Fruit fly (Drosophila melanogaster) whole organism, embryonic: ENCODE results near the gene wapl.

Experiments used
- Atf-2 ChIP-seq: fragments of 200-800 bp; sonication (Bioruptor generic); optimal IDR thresholded peaks from 2 replicates; lab custom pipeline; 2016; ENCODE audit warnings: missing biosample characterization, missing genetic modification characterization
- BEAF-32 ChIP-seq: fragments of 200-800 bp; sonication (Bioruptor generic); optimal IDR thresholded peaks from 3 replicates; lab custom pipeline; 2017; ENCODE audit warnings: missing biosample characterization, missing genetic modification characterization, mild to moderate bottlenecking, moderate library complexity, missing genetic modification reagents
- Blimp-1 ChIP-seq: fragments of 200-800 bp; sonication (Bioruptor generic); optimal IDR thresholded peaks from 3 replicates; lab custom pipeline; 2018; ENCODE audit warnings: missing biosample characterization, missing genetic modification characterization, mild to moderate bottlenecking, moderate library complexity, missing genetic modification reagents
- CG10267 ChIP-seq: fragments of 200-800 bp; sonication (Bioruptor generic); optimal IDR thresholded peaks from 2 replicates; lab custom pipeline; 2018; ENCODE audit warnings: missing biosample characterization, mild to moderate bottlenecking, missing genetic modification characterization, moderate library complexity
- CG10321 ChIP-seq: fragments of 200-800 bp; sonication (Bioruptor generic); IDR thresholded peaks from 2 replicates; pipeline ENCODE4 v1.3.6; 2022; ENCODE audit warnings: missing biosample characterization, missing genetic modification characterization
- CG12769 ChIP-seq: fragments of 200-800 bp; sonication (Bioruptor generic); optimal IDR thresholded peaks from 2 replicates; lab custom pipeline; 2019; ENCODE audit warnings: missing biosample characterization, mild to moderate bottlenecking, missing genetic modification characterization, moderate library complexity
- CG16815 ChIP-seq: fragments of 200-800 bp; sonication (Bioruptor generic); optimal IDR thresholded peaks from 3 replicates; lab custom pipeline; 2017; ENCODE audit warnings: missing biosample characterization, mild to moderate bottlenecking, missing genetic modification characterization
- CG17829 ChIP-seq: fragments of 200-800 bp; optimal IDR thresholded peaks from 2 replicates; lab custom pipeline; 2019; ENCODE audit warnings: missing biosample characterization, mild to moderate bottlenecking, missing genetic modification characterization, moderate library complexity
- CG3065 ChIP-seq: fragments of 200-800 bp; sonication (Bioruptor generic); optimal IDR thresholded peaks from 2 replicates; lab custom pipeline; 2016; ENCODE audit warnings: missing biosample characterization, missing genetic modification characterization
- CG3995 ChIP-seq: fragments of 200-800 bp; sonication (Bioruptor generic); optimal IDR thresholded peaks from 3 replicates; lab custom pipeline; 2016; ENCODE audit warnings: missing biosample characterization, missing genetic modification characterization
- CG4360 ChIP-seq: fragments of 200-800 bp; sonication (Bioruptor generic); IDR thresholded peaks from 2 replicates; pipeline ENCODE4 v1.3.6; 2022; ENCODE audit warnings: missing biosample characterization, missing genetic modification characterization
- CG7963 ChIP-seq: fragments of 200-800 bp; sonication (Bioruptor generic); IDR thresholded peaks from 3 replicates; pipeline ENCODE4 v1.3.6; 2022; ENCODE audit warnings: missing biosample characterization, missing genetic modification characterization; ENCODE audit not compliant: partially characterized antibody
- CG9215 ChIP-seq: fragments of 200-800 bp; sonication (Bioruptor generic); IDR thresholded peaks from 2 replicates; pipeline ENCODE4 v1.3.6; 2022; ENCODE audit warnings: missing biosample characterization, missing genetic modification characterization
- CG9609 ChIP-seq: fragments of 200-800 bp; sonication (Bioruptor generic); optimal IDR thresholded peaks from 3 replicates; lab custom pipeline; 2016; ENCODE audit warnings: missing biosample characterization, missing genetic modification characterization
- CG9727 ChIP-seq: fragments of 200-800 bp; sonication (Bioruptor generic); optimal IDR thresholded peaks from 3 replicates; lab custom pipeline; 2017; ENCODE audit warnings: missing biosample characterization, mild to moderate bottlenecking, missing genetic modification characterization
- CHES-1-like ChIP-seq: fragments of 200-800 bp; sonication (Bioruptor generic); optimal IDR thresholded peaks from 2 replicates; lab custom pipeline; 2016; ENCODE audit warnings: missing biosample characterization, missing genetic modification characterization
- Drgx ChIP-seq: fragments of 200-800 bp; sonication (Bioruptor generic); IDR thresholded peaks from 2 replicates; pipeline ENCODE4 v1.3.6; 2022; ENCODE audit warnings: missing biosample characterization, missing genetic modification characterization
- E2f2 ChIP-seq: fragments of 200-800 bp; sonication (Bioruptor generic); IDR thresholded peaks from 2 replicates; pipeline ENCODE4 v1.3.6; 2022; ENCODE audit warnings: missing biosample characterization, missing genetic modification characterization
- Elba2 ChIP-seq: fragments of 200-800 bp; sonication (Bioruptor generic); optimal IDR thresholded peaks from 3 replicates; lab custom pipeline; 2016; ENCODE audit warnings: missing biosample characterization, missing genetic modification characterization
- Fer2 ChIP-seq: fragments of 200-800 bp; sonication (Bioruptor generic); optimal IDR thresholded peaks from 2 replicates; lab custom pipeline; 2018; ENCODE audit warnings: missing biosample characterization, mild to moderate bottlenecking, missing genetic modification characterization, moderate library complexity
- Fer3 ChIP-seq: fragments of 200-800 bp; sonication (Bioruptor generic); optimal IDR thresholded peaks from 2 replicates; lab custom pipeline; 2018; ENCODE audit warnings: missing biosample characterization, mild to moderate bottlenecking, missing genetic modification characterization, moderate library complexity
- HLH3B ChIP-seq: fragments of 200-800 bp; sonication (Bioruptor generic); IDR thresholded peaks from 2 replicates; pipeline ENCODE4 v1.3.6; 2022; ENCODE audit warnings: missing biosample characterization, missing genetic modification characterization
- HLHmδ ChIP-seq: fragments of 200-800 bp; sonication (Bioruptor generic); optimal IDR thresholded peaks from 2 replicates; lab custom pipeline; 2018; ENCODE audit warnings: missing biosample characterization, mild to moderate bottlenecking, missing genetic modification characterization, moderate library complexity
- Hr39 ChIP-seq: fragments of >200 bp; optimal IDR thresholded peaks from 2 replicates; lab custom pipeline; 2017
- Myb ChIP-seq: fragments of 200-800 bp; sonication (Bioruptor generic); optimal IDR thresholded peaks from 2 replicates; lab custom pipeline; 2016; ENCODE audit warnings: missing biosample characterization, missing genetic modification characterization
- Opbp ChIP-seq: fragments of 200-800 bp; sonication (Bioruptor generic); IDR thresholded peaks from 3 replicates; pipeline ENCODE4 v1.3.6; 2022; ENCODE audit warnings: missing biosample characterization, missing genetic modification characterization; ENCODE audit not compliant: partially characterized antibody
- Pdp1 ChIP-seq, 2 experiments: fragments of 200-800 bp; sonication (Bioruptor generic); optimal IDR thresholded peaks; 3 replicates each; lab custom pipeline; 2016; ENCODE audit warnings: missing biosample characterization in 2 of 2, missing genetic modification characterization in 2 of 2, mild to moderate bottlenecking in 1 of 2, moderate library complexity in 1 of 2
- Sin3A ChIP-seq: fragments of >200 bp; optimal IDR thresholded peaks from 2 replicates; lab custom pipeline; 2018
- Spps ChIP-seq: fragments of 200-800 bp; sonication (Bioruptor generic); optimal IDR thresholded peaks from 2 replicates; lab custom pipeline; 2018; ENCODE audit warnings: missing biosample characterization, mild to moderate bottlenecking, missing genetic modification characterization
- Xrp1 ChIP-seq: fragments of 200-800 bp; sonication (Bioruptor generic); IDR thresholded peaks from 2 replicates; pipeline ENCODE4 v1.3.6; 2022; ENCODE audit warnings: missing biosample characterization, missing genetic modification characterization
- YL-1 ChIP-seq: fragments of 200-800 bp; sonication (Bioruptor generic); optimal IDR thresholded peaks from 3 replicates; lab custom pipeline; 2017; ENCODE audit warnings: missing biosample characterization, mild to moderate bottlenecking, missing genetic modification characterization
- ac ChIP-seq: fragments of 200-800 bp; sonication (Bioruptor generic); optimal IDR thresholded peaks from 3 replicates; lab custom pipeline; 2017; ENCODE audit warnings: missing biosample characterization, mild to moderate bottlenecking, missing genetic modification characterization
- amos ChIP-seq: fragments of 200-800 bp; sonication (Bioruptor generic); IDR thresholded peaks from 2 replicates; pipeline ENCODE4 v1.3.6; 2022; ENCODE audit warnings: missing biosample characterization, missing genetic modification characterization; ENCODE audit not compliant: partially characterized antibody
- cg ChIP-seq: fragments of 200-800 bp; sonication (Bioruptor generic); optimal IDR thresholded peaks from 3 replicates; lab custom pipeline; 2019; ENCODE audit warnings: missing biosample characterization, mild to moderate bottlenecking, missing genetic modification characterization, moderate library complexity
- chinmo ChIP-seq: fragments of 200-800 bp; sonication (Bioruptor generic); IDR thresholded peaks from 4 replicates; pipeline ENCODE4 v1.3.6; 2022; ENCODE audit warnings: missing biosample characterization, missing genetic modification characterization; ENCODE audit not compliant: partially characterized antibody
- cwo ChIP-seq: fragments of 200-800 bp; sonication (Bioruptor generic); optimal IDR thresholded peaks from 3 replicates; lab custom pipeline; 2017; ENCODE audit warnings: missing biosample characterization, missing genetic modification characterization, mild to moderate bottlenecking, moderate library complexity, missing genetic modification reagents
- dati ChIP-seq: fragments of 200-800 bp; sonication (Bioruptor generic); IDR thresholded peaks from 2 replicates; pipeline ENCODE4 v1.3.6; 2022; ENCODE audit warnings: missing biosample characterization, missing genetic modification characterization
- fd96Cb ChIP-seq: fragments of 200-800 bp; sonication (Bioruptor generic); optimal IDR thresholded peaks from 2 replicates; lab custom pipeline; 2018; ENCODE audit warnings: missing biosample characterization, mild to moderate bottlenecking, missing genetic modification characterization, moderate library complexity
- grau ChIP-seq: fragments of 200-800 bp; optimal IDR thresholded peaks from 3 replicates; lab custom pipeline; 2019; ENCODE audit warnings: missing biosample characterization, mild to moderate bottlenecking, missing genetic modification characterization, moderate library complexity
- gsb-n ChIP-seq: fragments of 200-800 bp; sonication (Bioruptor generic); optimal IDR thresholded peaks from 3 replicates; lab custom pipeline; 2018; ENCODE audit warnings: missing biosample characterization, mild to moderate bottlenecking, missing genetic modification characterization
- hb ChIP-seq: fragments of 200-800 bp; sonication (Bioruptor generic); IDR thresholded peaks from 3 replicates; pipeline ENCODE4 v1.3.6; 2022; ENCODE audit warnings: missing biosample characterization, missing genetic modification characterization; ENCODE audit not compliant: partially characterized antibody
- nau ChIP-seq: fragments of 200-800 bp; sonication (Bioruptor generic); optimal IDR thresholded peaks from 3 replicates; lab custom pipeline; 2017; ENCODE audit warnings: missing biosample characterization, mild to moderate bottlenecking, missing genetic modification characterization, missing genetic modification reagents
- nmo ChIP-seq: fragments of 200-800 bp; sonication (Bioruptor generic); optimal IDR thresholded peaks from 2 replicates; lab custom pipeline; 2018; ENCODE audit warnings: missing biosample characterization, mild to moderate bottlenecking, missing genetic modification characterization, moderate library complexity
- pfk ChIP-seq: fragments of 200-800 bp; sonication (Bioruptor generic); optimal IDR thresholded peaks from 2 replicates; lab custom pipeline; 2018; ENCODE audit warnings: missing biosample characterization, mild to moderate bottlenecking, missing genetic modification characterization, moderate library complexity
- phol ChIP-seq: fragments of 200-800 bp; sonication (Bioruptor generic); optimal IDR thresholded peaks from 3 replicates; lab custom pipeline; 2018; ENCODE audit warnings: missing biosample characterization, mild to moderate bottlenecking, missing genetic modification characterization, moderate library complexity
- sens ChIP-seq: fragments of 200-800 bp; sonication (Bioruptor generic); peaks from one replicate; lab custom pipeline; 2016; ENCODE audit warnings: missing biosample characterization, missing genetic modification characterization
- sr ChIP-seq: fragments of 200-800 bp; sonication (Bioruptor generic); IDR thresholded peaks from 3 replicates; pipeline ENCODE4 v1.3.6; 2022; ENCODE audit warnings: missing biosample characterization, missing genetic modification characterization
- ssp ChIP-seq: fragments of 200-800 bp; sonication (Bioruptor generic); IDR thresholded peaks from 2 replicates; pipeline ENCODE4 v1.3.6; 2022; ENCODE audit warnings: missing biosample characterization, missing genetic modification characterization
- trh ChIP-seq: fragments of 200-800 bp; sonication (Bioruptor generic); optimal IDR thresholded peaks from 2 replicates; lab custom pipeline; 2016; ENCODE audit warnings: missing biosample characterization, missing genetic modification characterization

Gene wapl

dm6 chrX:2170424-2170823, 11.6 kb upstream of the wapl start (continued):
- TF ChIP-seq CG9727 (GFP tag; lab: Kevin White, UChicago) = no peak
- peak; percentile 90 for TF ChIP-seq E2f2 (GFP tag; lab: Robert Waterston, UW)
- TF ChIP-seq Myb = peak; percentile 27
- no peak for TF ChIP-seq CG7963 (GFP tag; lab: Robert Waterston, UW)
- TF ChIP-seq Sin3A (lab: Kevin White, UChicago) = peak; percentile 75
- no peak for TF ChIP-seq cwo
- no peak for TF ChIP-seq HLH3B (GFP tag; lab: Robert Waterston, UW)
- no peak for TF ChIP-seq CG4360 (GFP tag; lab: Robert Waterston, UW)
- TF ChIP-seq sens (GFP tag; lab: Kevin White, UChicago) = peak; percentile 9
- TF ChIP-seq cg = no peak
- TF ChIP-seq BEAF-32 = peak; percentile 30
- TF ChIP-seq CHES-1-like (GFP tag; lab: Kevin White, UChicago) = no peak
- TF ChIP-seq YL-1 (GFP tag; lab: Kevin White, UChicago) = no peak
- TF ChIP-seq fd96Cb (tag; lab: Kevin White, UChicago) = no peak

dm6 chrX:2168485-2169199, 9.9 kb upstream of the wapl start:
- TF ChIP-seq Drgx (GFP tag; lab: Robert Waterston, UW) (no peak), CG16815 (GFP tag; lab: Kevin White, UChicago) (no peak), Xrp1 (GFP tag; lab: Robert Waterston, UW) (no peak), Hr39 (lab: Kevin White, UChicago) (peak; percentile 85), gsb-n (tag; lab: Kevin White, UChicago) (no peak), amos (no peak), Fer2 (tag; lab: Kevin White, UChicago) (no peak), dati (GFP tag; lab: Robert Waterston, UW) (no peak), CG3995 (no peak), Pdp1 (GFP tag; optimal IDR thresholded peaks at IDR 0.05; lab: Kevin White, UChicago) (peak in 1 of 2 experiments; percentile 53), CG17829 (no peak), ssp (GFP tag; lab: Robert Waterston, UW) (no peak), chinmo (0 out of 4 replicates have a peak, but pooled peaks have one; percentile 57), nau (GFP tag; lab: Kevin White, UChicago) (no peak), Atf-2 (GFP tag; lab: Kevin White, UChicago) (no peak), ac (GFP tag; lab: Kevin White, UChicago) (no peak), phol (tag; lab: Kevin White, UChicago) (no peak), CG10267 (tag; lab: Kevin White, UChicago) (no peak), Fer3 (tag; lab: Kevin White, UChicago) (no peak), CG3065 (GFP tag; lab: Kevin White, UChicago) (no peak), sr (GFP tag; lab: Robert Waterston, UW) (peak; percentile 46; the same call in 1 of the 3 replicates), trh (GFP tag; lab: Kevin White, UChicago) (no peak), Elba2 (GFP tag; lab: Kevin White, UChicago) (no peak), CG10321 (no peak), HLHmδ (no peak), Spps (tag; lab: Kevin White, UChicago) (no peak), grau (tag; lab: Kevin White, UChicago) (no peak), CG9215 (GFP tag; lab: Robert Waterston, UW) (no peak), pfk (no peak), cwo (peak; percentile 44), nmo (GFP tag; lab: Kevin White, UChicago) (no peak), CG12769 (tag; lab: Kevin White, UChicago) (peak; percentile 57), Opbp (GFP tag; lab: Robert Waterston, UW) (no peak), CG9609 (GFP tag; lab: Kevin White, UChicago) (no peak), hb (GFP tag; lab: Robert Waterston, UW) (no peak), Blimp-1 (GFP tag; lab: Kevin White, UChicago) (no peak)
